Worm (Caenorhabditis elegans) whole organism, L2 larva: ENCODE measurements around the gene mpz-3.

Experiments
- F13H6.1 ChIP-seq: sonication (generic microtip); optimal IDR thresholded peaks from 2 replicates; lab custom pipeline; 2016; ENCODE audit warnings: missing genetic modification characterization, missing compliant biosample characterization
- R02D3.7 ChIP-seq: fragments of 150-350 bp; optimal IDR thresholded peaks from 2 replicates; lab custom pipeline; 2014; ENCODE audit warnings: missing biosample characterization, missing genetic modification characterization
- ama-1 ChIP-seq: fragments of 150-350 bp; optimal IDR thresholded peaks from 2 replicates; lab custom pipeline; 2018; ENCODE audit warnings: inconsistent platforms
- blmp-1 ChIP-seq: sonication (generic microtip); optimal IDR thresholded peaks from 2 replicates; lab custom pipeline; 2017; ENCODE audit warnings: missing genetic modification characterization, mild to moderate bottlenecking, missing compliant biosample characterization, antibody characterized with exemption, moderate library complexity; ENCODE audit not compliant: insufficient read depth
- egl-27 ChIP-seq: sonication (generic microtip); optimal IDR thresholded peaks from 3 replicates; lab custom pipeline; 2017; ENCODE audit warnings: missing biosample characterization, missing genetic modification reagents, missing genetic modification characterization
- elt-3 ChIP-seq: sonication (generic microtip); optimal IDR thresholded peaks from 2 replicates; lab custom pipeline; 2017; ENCODE audit warnings: missing biosample characterization, missing genetic modification characterization
- lin-11 ChIP-seq: fragments of 150-350 bp; sonication (generic microtip); optimal IDR thresholded peaks from 2 replicates; lab custom pipeline; 2014; ENCODE audit warnings: missing biosample characterization, missing genetic modification characterization, inconsistent platforms, mixed read lengths
- mab-5 ChIP-seq: fragments of 150-350 bp; optimal IDR thresholded peaks from 2 replicates; lab custom pipeline; 2014; ENCODE audit warnings: missing biosample characterization, missing genetic modification characterization
- nhr-11 ChIP-seq: fragments of 150-350 bp; optimal IDR thresholded peaks from 2 replicates; lab custom pipeline; 2014; ENCODE audit warnings: missing biosample characterization, missing genetic modification characterization
- nhr-25 ChIP-seq: fragments of 150-350 bp; sonication (generic microtip); optimal IDR thresholded peaks from 3 replicates; lab custom pipeline; 2014; ENCODE audit warnings: missing biosample characterization, missing genetic modification characterization
- nhr-6 ChIP-seq: fragments of 150-350 bp; optimal IDR thresholded peaks from 2 replicates; lab custom pipeline; 2014; ENCODE audit warnings: missing biosample characterization, missing genetic modification characterization
- unc-62 ChIP-seq: fragments of 150-350 bp; optimal IDR thresholded peaks from 2 replicates; lab custom pipeline; 2014; ENCODE audit warnings: missing biosample characterization, missing genetic modification reagents, missing genetic modification characterization
- ztf-11 ChIP-seq: sonication (generic microtip); optimal IDR thresholded peaks from 2 replicates; lab custom pipeline; 2017; ENCODE audit warnings: missing biosample characterization, missing genetic modification characterization

ce11 chrII:6610262-6610661 lies 45.1 kb upstream of the mpz-3 start:
- TF ChIP-seq nhr-11 (tag; lab: Kevin White, UChicago): no peak
- no peak for TF ChIP-seq nhr-6 (tag; lab: Kevin White, UChicago)
- no peak for TF ChIP-seq nhr-25 (tag; lab: Kevin White, UChicago)
- TF ChIP-seq F13H6.1 (tag; lab: Kevin White, UChicago): no peak
- TF ChIP-seq ama-1 (lab: Kevin White, UChicago): no peak
- no peak for TF ChIP-seq elt-3
- TF ChIP-seq egl-27 (tag; lab: Kevin White, UChicago): no peak
- no peak for TF ChIP-seq unc-62 (GFP tag; lab: Kevin White, UChicago)
- no peak for TF ChIP-seq lin-11 (tag; lab: Kevin White, UChicago)
- no peak for TF ChIP-seq ztf-11 (tag; lab: Kevin White, UChicago)
- no peak for TF ChIP-seq R02D3.7 (tag; lab: Kevin White, UChicago)
- TF ChIP-seq mab-5 (tag; lab: Kevin White, UChicago): no peak
- TF ChIP-seq blmp-1 (tag; lab: Kevin White, UChicago): no peak
